Worm (Caenorhabditis elegans): ENCODE results near the gene C46A5.4.

C46A5.4 gene

DNA sequence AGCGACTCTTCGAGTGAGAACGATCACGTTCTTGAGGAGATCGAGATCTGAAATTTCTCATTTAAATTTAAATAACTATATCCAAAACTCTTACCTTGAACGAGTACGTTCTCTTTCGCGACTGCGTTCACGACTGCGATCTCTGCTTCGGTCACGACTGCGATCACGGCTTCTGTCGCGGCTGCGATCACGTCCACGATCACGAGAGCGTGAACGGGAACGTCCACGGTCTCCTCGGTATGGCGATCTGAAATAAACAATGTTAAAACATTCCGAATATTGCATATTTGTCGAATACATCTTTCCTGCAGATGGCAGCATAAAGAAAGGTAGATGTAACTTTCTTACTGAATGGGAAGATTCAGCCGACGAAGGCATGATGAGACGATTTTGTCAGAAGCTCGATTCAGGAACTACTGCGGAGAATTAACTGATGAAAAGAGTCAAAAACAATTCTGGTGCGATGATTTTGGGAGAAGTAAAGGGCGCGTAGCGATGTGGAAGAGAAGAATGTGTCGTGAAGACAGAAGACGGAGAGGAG is 33.1 kb upstream of the C46A5.4 start:
- TF ChIP-seq elt-1 (tag; optimal IDR thresholded peaks at IDR 0.05), result no peak
- TF ChIP-seq fkh-10 (GFP tag; optimal IDR thresholded peaks at IDR 0.05), result no peak
- TF ChIP-seq nhr-67 (tag; optimal IDR thresholded peaks at IDR 0.05), result no peak
- no peak for TF ChIP-seq eor-1 (tag; optimal IDR thresholded peaks at IDR 0.05)
- TF ChIP-seq pha-4 (tag; optimal IDR thresholded peaks at IDR 0.05), result no peak
- no peak for TF ChIP-seq lin-39 (tag; optimal IDR thresholded peaks at IDR 0.05)
- no peak for TF ChIP-seq ZK546.5 (tag; optimal IDR thresholded peaks at IDR 0.05)
- no peak for TF ChIP-seq R02D3.7 (tag; optimal IDR thresholded peaks at IDR 0.05)
- TF ChIP-seq nhr-76 (tag; optimal IDR thresholded peaks at IDR 0.05), result no peak
- TF ChIP-seq daf-12 (tag; optimal IDR thresholded peaks at IDR 0.05), result no peak
- no peak for TF ChIP-seq ztf-4 (tag; optimal IDR thresholded peaks at IDR 0.05)
- TF ChIP-seq elt-2 (tag; optimal IDR thresholded peaks at IDR 0.05), result no peak
- no peak for TF ChIP-seq lin-15B (tag; optimal IDR thresholded peaks at IDR 0.05)
- TF ChIP-seq unc-62 (GFP tag; optimal IDR thresholded peaks at IDR 0.05), result no peak

DNA sequence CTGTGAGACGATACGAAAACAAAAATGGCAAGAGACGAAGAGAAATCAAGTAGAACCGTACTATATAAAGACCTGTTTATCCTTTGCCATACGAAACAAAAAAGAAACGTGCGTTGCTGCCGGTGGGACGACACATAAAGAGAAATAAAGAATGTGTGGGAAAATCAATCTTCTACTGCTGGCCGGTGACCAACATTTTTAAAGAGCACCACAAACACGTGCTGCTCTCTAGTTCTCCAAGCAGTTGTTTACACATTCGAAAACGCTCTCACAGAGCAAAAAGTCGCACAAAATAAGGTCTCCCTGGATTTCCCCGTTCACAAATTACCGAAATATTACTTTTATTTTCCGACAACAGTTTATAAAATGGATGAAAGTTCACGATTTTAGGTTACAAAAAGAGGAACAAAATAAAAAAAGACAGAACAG is 32.4 kb upstream of the C46A5.4 start, which contains the start of gene imp-3:
Gene imp-3, minus strand, starts transcription at position 93 of the 429 bp plus-strand sequence.
- TF ChIP-seq jun-1 (tag; optimal IDR thresholded peaks at IDR 0.05) (peak; percentile 8), egl-5 (tag; optimal IDR thresholded peaks at IDR 0.05) (peak; percentile 32), nhr-25 (tag; optimal IDR thresholded peaks at IDR 0.05) (peak; percentile 43), daf-12 (tag; optimal IDR thresholded peaks at IDR 0.05) (no peak), mml-1 (tag; optimal IDR thresholded peaks at IDR 0.05) (no peak), mdl-1 (tag; optimal IDR thresholded peaks at IDR 0.05) (no peak), nhr-43 (tag; optimal IDR thresholded peaks at IDR 0.05; ENCODE audit: poor library complexity, severe bottlenecking) (peak; percentile 16), lin-15B (tag; optimal IDR thresholded peaks at IDR 0.05) (peak; percentile 41), zag-1 (tag; optimal IDR thresholded peaks at IDR 0.05) (no peak), elt-2 (tag; optimal IDR thresholded peaks at IDR 0.05) (peak; percentile 48), nfya-1 (tag; optimal IDR thresholded peaks at IDR 0.05; ENCODE audit: insufficient read depth) (peak; percentile 66), pqm-1 (tag; optimal IDR thresholded peaks at IDR 0.05) (peak; percentile 17), nhr-67 (tag; optimal IDR thresholded peaks at IDR 0.05) (no peak), snpc-4 (tag; optimal IDR thresholded peaks at IDR 0.05) (no peak), ztf-4 (tag; optimal IDR thresholded peaks at IDR 0.05) (peak; percentile 64), fos-1 (tag; optimal IDR thresholded peaks at IDR 0.05) (no peak), lsy-12 (tag; optimal IDR thresholded peaks at IDR 0.05) (peak; percentile 46), hmg-11 (tag; optimal IDR thresholded peaks at IDR 0.05) (peak; percentile 32), ama-1 (optimal IDR thresholded peaks at IDR 0.05) (peak; percentile 95), pha-4 (tag; optimal IDR thresholded peaks at IDR 0.05) (peak; percentile 74), lin-39 (tag; optimal IDR thresholded peaks at IDR 0.05) (peak; percentile 70)

DNA sequence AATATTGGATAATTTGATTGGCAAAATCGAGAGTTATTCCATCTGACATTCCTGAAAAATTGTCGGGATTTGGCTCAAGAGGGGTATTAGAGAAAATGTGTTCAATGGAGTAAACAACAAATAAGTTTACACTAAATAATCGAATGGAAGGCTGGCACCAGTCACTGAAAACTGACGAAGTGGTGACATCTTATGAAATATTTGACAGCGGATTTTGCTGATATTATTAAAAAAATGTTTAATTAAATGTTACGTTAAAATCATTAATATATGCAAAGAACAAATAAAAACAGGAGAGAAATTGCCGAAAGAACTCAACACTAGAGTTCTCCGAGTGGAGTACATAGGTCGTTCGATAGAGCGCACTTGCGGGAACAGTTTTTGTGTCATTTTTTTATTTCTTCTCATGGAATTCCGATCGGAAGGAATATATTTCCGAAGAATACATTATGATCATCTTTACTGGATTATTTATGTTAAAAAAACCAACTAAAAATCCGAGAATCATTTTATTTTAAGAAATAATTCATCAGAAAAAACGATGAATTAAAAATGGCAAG is 28.4 kb upstream of the C46A5.4 start, which contains the start of gene tag-322:
Gene tag-322, minus strand, starts transcription at position 51 of the 560 bp plus-strand sequence.
- TF ChIP-seq mml-1 (tag; optimal IDR thresholded peaks at IDR 0.05) (no peak), ceh-9 (tag; optimal IDR thresholded peaks at IDR 0.05) (no peak), fkh-10 (GFP tag; optimal IDR thresholded peaks at IDR 0.05) (no peak), unc-39 (tag; optimal IDR thresholded peaks at IDR 0.05) (no peak), ceh-82 (tag; optimal IDR thresholded peaks at IDR 0.05) (no peak), snpc-4 (tag; optimal IDR thresholded peaks at IDR 0.05) (peak; percentile 38), fos-1 (tag; optimal IDR thresholded peaks at IDR 0.05) (no peak), hmg-11 (tag; optimal IDR thresholded peaks at IDR 0.05) (peak; percentile 47), ztf-4 (tag; optimal IDR thresholded peaks at IDR 0.05) (no peak), elt-3 (tag; optimal IDR thresholded peaks at IDR 0.05) (no peak), pha-4 (tag; optimal IDR thresholded peaks at IDR 0.05) (peak; percentile 80), nhr-67 (tag; optimal IDR thresholded peaks at IDR 0.05) (no peak), zag-1 (tag; optimal IDR thresholded peaks at IDR 0.05) (no peak), ceh-28 (tag; optimal IDR thresholded peaks at IDR 0.05) (peak; percentile 3), nhr-12 (tag; optimal IDR thresholded peaks at IDR 0.05) (no peak), nhr-28 (tag; optimal IDR thresholded peaks at IDR 0.05) (no peak), eor-1 (tag; optimal IDR thresholded peaks at IDR 0.05) (no peak), ZK546.5 (tag; optimal IDR thresholded peaks at IDR 0.05) (no peak), nhr-77 (tag; optimal IDR thresholded peaks at IDR 0.05) (no peak), pqm-1 (tag; optimal IDR thresholded peaks at IDR 0.05) (peak; percentile 47), skn-1 (tag; optimal IDR thresholded peaks at IDR 0.05) (peak; percentile 40), ceh-16 (tag; optimal IDR thresholded peaks at IDR 0.05) (no peak), elt-2 (tag; optimal IDR thresholded peaks at IDR 0.05) (peak; percentile 22), mdl-1 (tag; optimal IDR thresholded peaks at IDR 0.05) (no peak), fkh-2 (tag; optimal IDR thresholded peaks at IDR 0.05) (no peak), nhr-237 (tag; optimal IDR thresholded peaks at IDR 0.05) (no peak), nhr-23 (tag; optimal IDR thresholded peaks at IDR 0.05) (peak; percentile 75), lin-39 (tag; optimal IDR thresholded peaks at IDR 0.05) (no peak), lsy-12 (tag; optimal IDR thresholded peaks at IDR 0.05) (peak; percentile 17), lin-15B (tag; optimal IDR thresholded peaks at IDR 0.05) (peak; percentile 84), tbx-2 (tag; optimal IDR thresholded peaks at IDR 0.05) (no peak), aly-2 (tag; optimal IDR thresholded peaks at IDR 0.05) (no peak), nhr-76 (tag; optimal IDR thresholded peaks at IDR 0.05) (no peak), nfya-1 (tag; optimal IDR thresholded peaks at IDR 0.05; ENCODE audit: insufficient read depth) (peak; percentile 67), egl-27 (tag; optimal IDR thresholded peaks at IDR 0.05) (no peak), jun-1 (tag; optimal IDR thresholded peaks at IDR 0.05) (peak; percentile 1), nhr-43 (tag; optimal IDR thresholded peaks at IDR 0.05; ENCODE audit: poor library complexity, severe bottlenecking) (peak; percentile 35), egl-5 (tag; optimal IDR thresholded peaks at IDR 0.05) (peak; percentile 22), nhr-25 (tag; optimal IDR thresholded peaks at IDR 0.05) (peak; percentile 9), elt-1 (tag; optimal IDR thresholded peaks at IDR 0.05) (no peak)

Data from whole organism, L3 larva.